Fruit fly (Drosophila melanogaster) whole organism, pupa: ENCODE measurements around the gene scrt.

Source experiments
- CG13204 ChIP-seq: fragments of 200-800 bp; sonication (Bioruptor generic); optimal IDR thresholded peaks from 2 replicates; lab custom pipeline; 2018; ENCODE audit warnings: missing biosample characterization, mild to moderate bottlenecking, missing genetic modification characterization, moderate library complexity
- CG4496 ChIP-seq: fragments of 200-800 bp; sonication (Bioruptor generic); IDR thresholded peaks from 3 replicates; pipeline ENCODE4 v1.3.6; 2022; ENCODE audit warnings: missing biosample characterization, missing genetic modification characterization
- EcR ChIP-seq: fragments of 200-800 bp; sonication (Bioruptor generic); optimal IDR thresholded peaks from 3 replicates; lab custom pipeline; 2019; ENCODE audit warnings: missing biosample characterization, missing genetic modification characterization, mild to moderate bottlenecking, moderate library complexity, missing genetic modification reagents
- Ets98B ChIP-seq: fragments of 200-800 bp; sonication (Bioruptor generic); IDR thresholded peaks from 2 replicates; pipeline ENCODE4 v1.3.6; 2022; ENCODE audit warnings: missing biosample characterization, missing genetic modification characterization
- Pif1A ChIP-seq: fragments of 200-800 bp; sonication (Bioruptor generic); optimal IDR thresholded peaks from 3 replicates; lab custom pipeline; 2016; ENCODE audit warnings: missing biosample characterization, missing genetic modification characterization
- Pif1B ChIP-seq: fragments of 200-800 bp; sonication (Bioruptor generic); optimal IDR thresholded peaks from 3 replicates; lab custom pipeline; 2016; ENCODE audit warnings: missing biosample characterization, missing genetic modification characterization
- Snoo ChIP-seq: fragments of 200-800 bp; sonication (Bioruptor generic); optimal IDR thresholded peaks from 3 replicates; lab custom pipeline; 2017; ENCODE audit warnings: missing biosample characterization, mild to moderate bottlenecking, missing genetic modification characterization, inconsistent platforms

DNA sequence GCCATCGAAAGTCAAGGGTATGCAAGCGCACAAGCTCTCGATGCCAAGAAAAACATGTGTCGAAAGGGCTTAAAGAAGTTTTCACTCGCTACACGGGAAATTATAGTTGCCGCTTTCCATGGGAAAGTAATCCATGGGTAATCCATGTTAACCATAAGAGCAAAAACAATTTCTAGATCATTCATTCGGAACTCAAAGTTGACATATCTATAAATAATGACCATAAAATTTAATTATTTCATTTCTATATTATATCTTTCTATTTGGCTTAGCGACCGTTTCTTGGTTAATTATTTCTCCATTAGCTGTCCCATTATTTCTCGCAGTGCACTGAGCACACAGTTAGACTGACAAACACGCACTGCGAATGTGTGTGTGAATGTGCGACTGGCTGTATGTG lies 17.0 kb downstream of the scrt start:
- TF ChIP-seq Snoo (tag; lab: Kevin White, UChicago) (no peak), CG13204 (GFP tag; lab: Kevin White, UChicago) (no peak), EcR (GFP tag; lab: Kevin White, UChicago) (no peak), Pif1A (GFP tag; lab: Kevin White, UChicago) (no peak), Pif1B (no peak), CG4496 (no peak), Ets98B (GFP tag; lab: Robert Waterston, UW) (no peak)
